Fruit fly (Drosophila melanogaster) whole organism: Measurements from ENCODE around the gene Eig71Ea.

Experiments used
- CG8478 ChIP-seq: fragments of >200 bp; optimal IDR thresholded peaks from 2 replicates; lab custom pipeline; 2018; ENCODE audit warnings: inconsistent platforms
- pan ChIP-seq: fragments of >200 bp; optimal IDR thresholded peaks from 2 replicates; lab custom pipeline; 2017
- usp ChIP-seq: fragments of >200 bp; optimal IDR thresholded peaks from 2 replicates; lab custom pipeline; 2017; ENCODE audit warnings: missing biosample characterization, missing genetic modification characterization, mixed read lengths

DNA sequence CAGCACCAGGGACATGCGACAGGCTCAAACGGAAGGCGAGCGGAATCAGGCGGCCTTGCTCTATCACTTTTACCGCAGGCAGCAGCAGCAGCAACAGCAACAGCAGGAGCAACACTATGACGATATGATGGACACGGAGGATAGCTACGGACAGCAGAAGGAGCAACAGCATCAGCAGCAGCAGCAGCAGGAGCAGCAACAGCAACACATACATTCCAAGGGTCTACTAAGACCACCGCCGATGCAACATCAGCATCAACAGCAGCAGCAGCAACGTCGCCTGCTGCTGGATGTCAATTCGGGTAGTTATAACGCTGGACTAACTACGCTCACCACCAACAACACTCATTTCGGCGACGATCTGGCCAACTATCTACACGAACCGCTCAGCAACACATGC is 44.5 kb downstream of the Eig71Ea start:
- TF ChIP-seq CG8478 = no peak
- no peak for TF ChIP-seq usp (GFP tag; lab: Kevin White, UChicago)
- no peak for TF ChIP-seq pan (lab: Kevin White, UChicago)
